Worm (Caenorhabditis elegans) whole organism, mixed stage, embryonic: ENCODE data around the gene C24H12.8.

ENCODE experiments used
- M03D4.4 ChIP-seq: sonication (generic microtip); optimal IDR thresholded peaks from 2 replicates; lab custom pipeline; 2017; ENCODE audit warnings: mild to moderate bottlenecking, missing genetic modification characterization, missing compliant biosample characterization
- blmp-1 ChIP-seq: fragments of 150-350 bp; optimal IDR thresholded peaks from 2 replicates; lab custom pipeline; 2014; ENCODE audit warnings: missing biosample characterization, missing genetic modification characterization
- elt-1 ChIP-seq: sonication (generic microtip); optimal IDR thresholded peaks from 2 replicates; lab custom pipeline; 2017; ENCODE audit warnings: missing genetic modification characterization, mild to moderate bottlenecking, missing compliant biosample characterization, antibody characterized with exemption, moderate library complexity, borderline replicate concordance; ENCODE audit not compliant: insufficient read depth
- lsy-2 ChIP-seq: fragments of 150-350 bp; optimal IDR thresholded peaks from 2 replicates; lab custom pipeline; 2014; ENCODE audit warnings: missing biosample characterization, missing genetic modification characterization
- mep-1 ChIP-seq: fragments of 150-350 bp; optimal IDR thresholded peaks from 2 replicates; lab custom pipeline; 2017; ENCODE audit warnings: missing biosample characterization, missing genetic modification reagents, missing genetic modification characterization, inconsistent platforms
- nhr-237 ChIP-seq: fragments of 150-350 bp; optimal IDR thresholded peaks from 2 replicates; lab custom pipeline; 2014; ENCODE audit warnings: missing biosample characterization, missing genetic modification characterization
- nhr-28 ChIP-seq: fragments of 150-350 bp; optimal IDR thresholded peaks from 2 replicates; lab custom pipeline; 2014; ENCODE audit warnings: missing biosample characterization, missing genetic modification characterization
- nhr-76 ChIP-seq: sonication (generic microtip); optimal IDR thresholded peaks from 2 replicates; lab custom pipeline; 2017; ENCODE audit warnings: missing biosample characterization, missing genetic modification characterization
- pha-4 ChIP-seq: fragments of 150-350 bp; optimal IDR thresholded peaks from 2 replicates; lab custom pipeline; 2018; ENCODE audit warnings: missing biosample characterization, missing genetic modification reagents, missing genetic modification characterization
- snpc-4 ChIP-seq: fragments of 150-350 bp; optimal IDR thresholded peaks from 2 replicates; lab custom pipeline; 2014; ENCODE audit warnings: missing biosample characterization, missing genetic modification characterization
- sptf-1 ChIP-seq: sonication (generic microtip); optimal IDR thresholded peaks from 2 replicates; lab custom pipeline; 2017; ENCODE audit warnings: mild to moderate bottlenecking, missing genetic modification characterization, moderate library complexity, missing compliant biosample characterization
- unc-39 ChIP-seq: fragments of 150-350 bp; optimal IDR thresholded peaks from 2 replicates; lab custom pipeline; 2014; ENCODE audit warnings: missing biosample characterization, missing genetic modification characterization

DNA sequence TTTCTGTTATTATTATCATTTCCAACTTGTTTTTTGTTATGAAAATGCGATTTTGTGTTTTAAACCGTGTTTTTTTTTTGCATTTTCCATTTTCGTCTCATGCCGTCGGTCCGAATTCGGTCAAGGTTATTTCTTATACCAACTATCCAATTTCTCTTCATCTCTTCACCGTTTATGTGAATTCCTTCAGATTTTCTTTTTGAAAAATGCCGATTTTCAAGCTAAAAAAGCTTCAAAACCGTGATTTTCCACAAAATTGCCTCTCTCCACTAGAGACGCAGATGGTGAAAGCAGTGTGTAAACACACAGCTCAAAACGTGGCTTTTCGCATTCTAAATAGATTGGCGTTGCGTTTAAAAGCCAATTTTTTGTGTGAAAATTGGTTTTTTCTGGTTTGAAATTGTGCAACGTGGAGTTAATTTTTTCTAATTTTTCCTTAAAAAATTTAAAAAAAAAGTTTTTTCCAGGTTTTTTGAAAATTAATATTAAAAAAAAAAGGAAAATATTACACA, 35.1 kb downstream of the C24H12.8 start:
- TF ChIP-seq pha-4 (no peak), elt-1 (tag; lab: Kevin White, UChicago) (no peak), nhr-76 (tag; lab: Kevin White, UChicago) (no peak), mep-1 (no peak), nhr-28 (no peak), sptf-1 (tag; lab: Kevin White, UChicago) (no peak), lsy-2 (tag; lab: Kevin White, UChicago) (no peak), blmp-1 (no peak), M03D4.4 (tag; lab: Kevin White, UChicago) (no peak), unc-39 (tag; lab: Kevin White, UChicago) (no peak), nhr-237 (tag; lab: Kevin White, UChicago) (no peak), snpc-4 (tag; lab: Kevin White, UChicago) (no peak)
